Fruit fly (Drosophila melanogaster): Measurements from ENCODE around the gene hoe1.

Gene hoe1

dm6 chr2L:4945300-4945699, 13.1 kb upstream of the hoe1 start, which contains the start of the genes mRpL24 and betaggt-I (continued):
- 0 out of 2 replicates have a peak, but pooled peaks have one; percentile 19 for TF ChIP-seq sna (GFP tag; IDR thresholded peaks at IDR 0.05; ENCODE audit: partially characterized antibody)
- TF ChIP-seq grn (GFP tag; optimal IDR thresholded peaks at IDR 0.05) = peak; percentile 56
- TF ChIP-seq bsh (GFP tag; optimal IDR thresholded peaks at IDR 0.05) = peak in 1 of 2 experiments; percentile 98
- peak; percentile 97 for TF ChIP-seq tgo (GFP tag; IDR thresholded peaks at IDR 0.05)
- TF ChIP-seq row (GFP tag; IDR thresholded peaks at IDR 0.05) = peak; percentile 99
- peak; percentile 95 for TF ChIP-seq trem (tag; optimal IDR thresholded peaks at IDR 0.05)
- TF ChIP-seq NK7.1 (GFP tag; optimal IDR thresholded peaks at IDR 0.05) = peak; percentile 35
- TF ChIP-seq BEAF-32 (GFP tag; optimal IDR thresholded peaks at IDR 0.05) = peak; percentile 39
- TF ChIP-seq pros (GFP tag; optimal IDR thresholded peaks at IDR 0.05) = peak; percentile 29
- peak; percentile 96 for TF ChIP-seq gcm (GFP tag; optimal IDR thresholded peaks at IDR 0.05)
- peak; percentile 97 for TF ChIP-seq lab (GFP tag; optimal IDR thresholded peaks at IDR 0.05)
- TF ChIP-seq CG7963 (GFP tag; IDR thresholded peaks at IDR 0.05; ENCODE audit: partially characterized antibody) = no peak
- TF ChIP-seq CG9817 (tag; optimal IDR thresholded peaks at IDR 0.05) = peak; percentile 98
- TF ChIP-seq sens (GFP tag) = peak; percentile 97
- TF ChIP-seq da (GFP tag; optimal IDR thresholded peaks at IDR 0.05) = peak; percentile 44
- TF ChIP-seq CG4424 (GFP tag; optimal IDR thresholded peaks at IDR 0.05) = peak; percentile 95
- TF ChIP-seq CG12299 (tag; optimal IDR thresholded peaks at IDR 0.05) = peak; percentile 96
- TF ChIP-seq CG6254 (GFP tag; optimal IDR thresholded peaks at IDR 0.05) = peak; percentile 86
- TF ChIP-seq odd (GFP tag; optimal IDR thresholded peaks at IDR 0.05) = peak; percentile 90
- TF ChIP-seq Doc2 (GFP tag; IDR thresholded peaks at IDR 0.05) = peak; percentile 84
- TF ChIP-seq sd (tag; optimal IDR thresholded peaks at IDR 0.05) = peak; percentile 89
- peak; percentile 95 for TF ChIP-seq al (GFP tag; IDR thresholded peaks at IDR 0.05)
- peak; percentile 95 for TF ChIP-seq CG8765 (GFP tag; IDR thresholded peaks at IDR 0.05)
- peak; percentile 54 for TF ChIP-seq pzg (GFP tag; optimal IDR thresholded peaks at IDR 0.05)
- peak; percentile 50 for TF ChIP-seq Atf-2 (GFP tag; optimal IDR thresholded peaks at IDR 0.05)
- TF ChIP-seq onecut (GFP tag; IDR thresholded peaks at IDR 0.05) = peak; percentile 89
- TF ChIP-seq toy (GFP tag; IDR thresholded peaks at IDR 0.05) = peak; percentile 88
- peak; percentile 66 for TF ChIP-seq CG31365 (tag; optimal IDR thresholded peaks at IDR 0.05)
- TF ChIP-seq ttk (GFP tag; IDR thresholded peaks at IDR 0.05) = peak; percentile 98
- peak; percentile 88 for TF ChIP-seq CG3726 (GFP tag; IDR thresholded peaks at IDR 0.05)
- peak; percentile 99 for TF ChIP-seq Xrp1 (GFP tag; IDR thresholded peaks at IDR 0.05)
- peak; percentile 98 for TF ChIP-seq Fer3 (tag; optimal IDR thresholded peaks at IDR 0.05)
- no peak for TF ChIP-seq CG34224 (GFP tag; IDR thresholded peaks at IDR 0.05; ENCODE audit: partially characterized antibody)
- peak; percentile 88 for TF ChIP-seq nom (GFP tag; optimal IDR thresholded peaks at IDR 0.05)
- peak; percentile 97 for TF ChIP-seq Hmr (GFP tag; optimal IDR thresholded peaks at IDR 0.05)
- TF ChIP-seq CG9932 (GFP tag; IDR thresholded peaks at IDR 0.05) = peak; percentile 97
- peak; percentile 84 for TF ChIP-seq CG1603 (tag; optimal IDR thresholded peaks at IDR 0.05)
- peak; percentile 96 for TF ChIP-seq CG7372 (GFP tag; IDR thresholded peaks at IDR 0.05)
- no peak for TF ChIP-seq pita (GFP tag; optimal IDR thresholded peaks at IDR 0.05)
- TF ChIP-seq ERR (GFP tag; optimal IDR thresholded peaks at IDR 0.05) = peak; percentile 59
- TF ChIP-seq CG18476 (GFP tag; optimal IDR thresholded peaks at IDR 0.05) = peak; percentile 92
- peak; percentile 96 for TF ChIP-seq NFAT (GFP tag; IDR thresholded peaks at IDR 0.05)
- TF ChIP-seq Antp (GFP tag; optimal IDR thresholded peaks at IDR 0.05) = peak; percentile 47
- TF ChIP-seq fd3F (GFP tag; optimal IDR thresholded peaks at IDR 0.05) = peak; percentile 96
- peak; percentile 96 for TF ChIP-seq CG13894 (tag; optimal IDR thresholded peaks at IDR 0.05)
- no peak for TF ChIP-seq cad (GFP tag; optimal IDR thresholded peaks at IDR 0.05)
- TF ChIP-seq CG10654 (GFP tag; optimal IDR thresholded peaks at IDR 0.05) = peak; percentile 92
- peak; percentile 98 for TF ChIP-seq CG17328 (GFP tag; IDR thresholded peaks at IDR 0.05)
- peak; percentile 96 for TF ChIP-seq Fer1 (GFP tag; optimal IDR thresholded peaks at IDR 0.05)
- TF ChIP-seq zf30C (GFP tag; optimal IDR thresholded peaks at IDR 0.05) = peak; percentile 12
- TF ChIP-seq jumu (GFP tag; optimal IDR thresholded peaks at IDR 0.05) = peak; percentile 64

Measured in whole organism, embryonic.